Worm (Caenorhabditis elegans) whole organism, L2 larva: Measurements from ENCODE around the gene T11G6.3.

Experiments used
- F13H6.1 ChIP-seq: sonication (generic microtip); optimal IDR thresholded peaks from 2 replicates; lab custom pipeline; 2016; ENCODE audit warnings: missing genetic modification characterization, missing compliant biosample characterization
- ama-1 ChIP-seq: fragments of 150-350 bp; optimal IDR thresholded peaks from 2 replicates; lab custom pipeline; 2018; ENCODE audit warnings: inconsistent platforms
- elt-3 ChIP-seq: sonication (generic microtip); optimal IDR thresholded peaks from 2 replicates; lab custom pipeline; 2017; ENCODE audit warnings: missing biosample characterization, missing genetic modification characterization
- lsy-2 ChIP-seq, 2 experiments: fragments of 150-350 bp in 1 of 2; sonication (generic microtip) in 1 of 2; optimal IDR thresholded peaks; 2 replicates each; lab custom pipeline; 2014 to 2017; ENCODE audit warnings: missing biosample characterization in 2 of 2, missing genetic modification characterization in 2 of 2
- mab-5 ChIP-seq: fragments of 150-350 bp; optimal IDR thresholded peaks from 2 replicates; lab custom pipeline; 2014; ENCODE audit warnings: missing biosample characterization, missing genetic modification characterization
- nhr-12 ChIP-seq: fragments of 150-350 bp; optimal IDR thresholded peaks from 2 replicates; lab custom pipeline; 2014; ENCODE audit warnings: missing biosample characterization, missing genetic modification characterization
- nhr-237 ChIP-seq: fragments of 150-350 bp; optimal IDR thresholded peaks from 2 replicates; lab custom pipeline; 2014; ENCODE audit warnings: missing biosample characterization, missing genetic modification characterization
- sem-4 ChIP-seq: fragments of 150-350 bp; optimal IDR thresholded peaks from 2 replicates; lab custom pipeline; 2014; ENCODE audit warnings: missing biosample characterization, missing genetic modification reagents, missing genetic modification characterization
- skn-1 ChIP-seq: sonication (generic microtip); optimal IDR thresholded peaks from 2 replicates; lab custom pipeline; 2017; ENCODE audit warnings: missing biosample characterization, missing genetic modification characterization
- ztf-11 ChIP-seq: sonication (generic microtip); optimal IDR thresholded peaks from 2 replicates; lab custom pipeline; 2017; ENCODE audit warnings: missing biosample characterization, missing genetic modification characterization

DNA sequence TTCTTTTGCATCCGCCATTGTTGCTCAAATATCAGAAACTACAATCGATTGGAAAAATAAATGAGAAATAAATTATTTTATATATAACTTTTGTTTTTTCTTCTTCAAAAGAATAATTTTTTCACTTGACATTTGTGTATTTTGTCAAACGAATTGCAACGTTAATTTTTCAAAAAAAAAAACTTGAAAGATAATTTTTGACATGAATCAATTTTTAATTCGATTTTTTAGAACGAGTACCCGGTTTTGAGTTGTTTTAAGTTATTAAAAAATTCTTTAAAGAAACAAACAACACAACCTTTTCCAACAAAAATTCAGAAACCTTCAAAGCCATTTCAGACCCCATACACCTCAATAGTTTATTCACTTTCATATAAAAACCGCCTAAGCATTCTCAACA lies 29.2 kb upstream of the T11G6.3 start, which contains the start of gene F13E9.5:
- no peak for TF ChIP-seq ztf-11 (tag; lab: Kevin White, UChicago)
- no peak for TF ChIP-seq F13H6.1 (tag; lab: Kevin White, UChicago)
- no peak for TF ChIP-seq elt-3 (tag; lab: Kevin White, UChicago)
- TF ChIP-seq sem-4, result no peak
- TF ChIP-seq skn-1, result no peak
- TF ChIP-seq mab-5, result no peak
- no peak for TF ChIP-seq nhr-12 (tag; lab: Kevin White, UChicago)
- TF ChIP-seq lsy-2 (tag; optimal IDR thresholded peaks at IDR 0.05; lab: Kevin White, UChicago), result no peak
- no peak for TF ChIP-seq ama-1
- TF ChIP-seq nhr-237, result no peak
